Worm (Caenorhabditis elegans) whole organism, L4/young adult: ENCODE data around the gene ccm-3.

Experiments
- W03F9.2 ChIP-seq: fragments of 150-350 bp; optimal IDR thresholded peaks from 2 replicates; lab custom pipeline; 2014; ENCODE audit warnings: missing biosample characterization, missing genetic modification characterization
- dao-5 ChIP-seq: sonication (generic microtip); optimal IDR thresholded peaks from 2 replicates; lab custom pipeline; 2016; ENCODE audit warnings: missing genotype, missing genetic modification characterization, moderate library complexity, missing compliant biosample characterization
- him-1 ChIP-seq: sonication (generic microtip); optimal IDR thresholded peaks from 2 replicates; lab custom pipeline; 2016; ENCODE audit warnings: missing genotype, missing genetic modification reagents, missing genetic modification characterization, missing compliant biosample characterization

- TF ChIP-seq dao-5 (no peak), him-1 (tag; lab: Kevin White, UChicago) (no peak), W03F9.2 (tag; lab: Kevin White, UChicago) (no peak)
Measured at ce11 chrII:10558345-10558744, 48.7 kb downstream of the ccm-3 start.
